Fruit fly (Drosophila melanogaster): ENCODE measurements around the gene CG6380.
A peak's percentile ranks its signal among the peaks of the same experiment; 100 is the strongest.

CG6380 gene

dm6 chr2L:17262231-17262630 lies 29.8 kb downstream of the CG6380 start:
- no peak for TF ChIP-seq chinmo (GFP tag; IDR thresholded peaks at IDR 0.05; ENCODE audit: partially characterized antibody)
- TF ChIP-seq pan (optimal IDR thresholded peaks at IDR 0.05) = no peak
- TF ChIP-seq pan (GFP tag; optimal IDR thresholded peaks at IDR 0.05 in 1 of 2, IDR thresholded peaks at IDR 0.05 in 1 of 2) = no peak
- no peak for TF ChIP-seq CG11696 (GFP tag; IDR thresholded peaks at IDR 0.05)
- TF ChIP-seq CG3065 (GFP tag; optimal IDR thresholded peaks at IDR 0.05) = peak; percentile 25
- TF ChIP-seq CG4360 (GFP tag; IDR thresholded peaks at IDR 0.05) = peak; percentile 67; the same call in 1 of the 2 replicates
- no peak for TF ChIP-seq kni (GFP tag; optimal IDR thresholded peaks at IDR 0.05)
- TF ChIP-seq org-1 (GFP tag; optimal IDR thresholded peaks at IDR 0.05) = no peak
- no peak for TF ChIP-seq ac (GFP tag; optimal IDR thresholded peaks at IDR 0.05)
- peak in 1 of 2 experiments; percentile 93 for TF ChIP-seq tll (GFP tag; optimal IDR thresholded peaks at IDR 0.05)
- no peak for TF ChIP-seq CG7357 (GFP tag; IDR thresholded peaks at IDR 0.05)
- TF ChIP-seq bowl (GFP tag; IDR thresholded peaks at IDR 0.05) = no peak
- TF ChIP-seq CG12299 (tag; optimal IDR thresholded peaks at IDR 0.05) = no peak
- TF ChIP-seq gfzf (GFP tag; optimal IDR thresholded peaks at IDR 0.05) = no peak
- no peak for TF ChIP-seq grau (tag; optimal IDR thresholded peaks at IDR 0.05)
- no peak for TF ChIP-seq pnt (GFP tag; optimal IDR thresholded peaks at IDR 0.05)
- no peak for TF ChIP-seq Bdp1 (GFP tag; optimal IDR thresholded peaks at IDR 0.05)
- no peak for TF ChIP-seq fd3F (GFP tag; optimal IDR thresholded peaks at IDR 0.05)
- TF ChIP-seq twi (tag; optimal IDR thresholded peaks at IDR 0.05) = no peak
- no peak for TF ChIP-seq prd (optimal IDR thresholded peaks at IDR 0.05)
- TF ChIP-seq prd (GFP tag; IDR thresholded peaks at IDR 0.05) = peak; percentile 17; the same call in 1 of the 3 replicates
- no peak for TF ChIP-seq tx (GFP tag; optimal IDR thresholded peaks at IDR 0.05)
- no peak for TF ChIP-seq Jarid2 (GFP tag; optimal IDR thresholded peaks at IDR 0.05)
- TF ChIP-seq CG43689 (GFP tag; IDR thresholded peaks at IDR 0.05) = no peak
- no peak for TF ChIP-seq CG18011 (GFP tag; optimal IDR thresholded peaks at IDR 0.05)
- peak; percentile 21 for TF ChIP-seq abd-A (tag; optimal IDR thresholded peaks at IDR 0.05)
- no peak for TF ChIP-seq al (GFP tag; IDR thresholded peaks at IDR 0.05)
- TF ChIP-seq fd102C (GFP tag; optimal IDR thresholded peaks at IDR 0.05) = peak; percentile 65
- no peak for TF ChIP-seq CG3838 (GFP tag; optimal IDR thresholded peaks at IDR 0.05)
- TF ChIP-seq tin (GFP tag; optimal IDR thresholded peaks at IDR 0.05) = no peak
- no peak for TF ChIP-seq Xbp1 (GFP tag; optimal IDR thresholded peaks at IDR 0.05)
- TF ChIP-seq BtbVII (GFP tag; optimal IDR thresholded peaks at IDR 0.05) = no peak
- TF ChIP-seq CG15696 (tag; optimal IDR thresholded peaks at IDR 0.05) = peak; percentile 62
- TF ChIP-seq Vsx1 (GFP tag; optimal IDR thresholded peaks at IDR 0.05) = no peak
- TF ChIP-seq Bgb (GFP tag; IDR thresholded peaks at IDR 0.05; ENCODE audit: partially characterized antibody) = no peak
- no peak for TF ChIP-seq run (tag; optimal IDR thresholded peaks at IDR 0.05)
- TF ChIP-seq ttk (GFP tag; IDR thresholded peaks at IDR 0.05) = no peak
- peak; percentile 31 for TF ChIP-seq Kr (GFP tag; optimal IDR thresholded peaks at IDR 0.05)
- no peak for TF ChIP-seq Gsc (GFP tag; IDR thresholded peaks at IDR 0.05)
- no peak for TF ChIP-seq CG13775 (GFP tag; optimal IDR thresholded peaks at IDR 0.05)
- TF ChIP-seq NfI (GFP tag; optimal IDR thresholded peaks at IDR 0.05) = no peak
- no peak for TF ChIP-seq CG12942 (GFP tag; optimal IDR thresholded peaks at IDR 0.05)
- no peak for TF ChIP-seq Ada2b (GFP tag; IDR thresholded peaks at IDR 0.05)
- no peak for TF ChIP-seq Atf3 (GFP tag; optimal IDR thresholded peaks at IDR 0.05)
- TF ChIP-seq zen (tag; optimal IDR thresholded peaks at IDR 0.05) = peak; percentile 45
- TF ChIP-seq CG2199 (GFP tag; IDR thresholded peaks at IDR 0.05) = 0 out of 3 replicates have a peak, but pooled peaks have one; percentile 32
- TF ChIP-seq sens (GFP tag) = peak; percentile 46
- no peak for TF ChIP-seq zen2 (GFP tag; IDR thresholded peaks at IDR 0.05; ENCODE audit: partially characterized antibody)
- TF ChIP-seq crp (GFP tag; optimal IDR thresholded peaks at IDR 0.05) = no peak
- no peak for TF ChIP-seq fu2 (GFP tag; optimal IDR thresholded peaks at IDR 0.05)
- no peak for TF ChIP-seq mld (GFP tag; IDR thresholded peaks at IDR 0.05; ENCODE audit: partially characterized antibody)
- no peak for TF ChIP-seq CG30431 (GFP tag; optimal IDR thresholded peaks at IDR 0.05)

Measured in whole organism, embryonic.